Fruit fly (Drosophila melanogaster) whole organism, embryonic: Measurements from ENCODE around the gene Slu7.

Experiments
- B-H1 ChIP-seq: fragments of 200-800 bp; sonication (Bioruptor generic); IDR thresholded peaks from 3 replicates; pipeline ENCODE4 v1.3.6; 2022; ENCODE audit warnings: missing biosample characterization, missing genetic modification characterization
- Bteb2 ChIP-seq: fragments of 200-800 bp; sonication (Bioruptor generic); optimal IDR thresholded peaks from 2 replicates; lab custom pipeline; 2016; ENCODE audit warnings: missing biosample characterization, missing genetic modification characterization
- C15 ChIP-seq: fragments of 200-800 bp; sonication (Bioruptor generic); IDR thresholded peaks from 3 replicates; pipeline ENCODE4 v1.3.6; 2022; ENCODE audit warnings: missing biosample characterization, missing genetic modification characterization
- CG10366 ChIP-seq: fragments of 200-800 bp; sonication (Bioruptor generic); IDR thresholded peaks from 2 replicates; pipeline ENCODE4 v1.3.6; 2022; ENCODE audit warnings: missing biosample characterization, missing genetic modification characterization
- CG10543 ChIP-seq: fragments of 200-800 bp; sonication (Bioruptor generic); optimal IDR thresholded peaks from 3 replicates; lab custom pipeline; 2017; ENCODE audit warnings: missing biosample characterization, mild to moderate bottlenecking, missing genetic modification characterization, moderate library complexity
- CG10565 ChIP-seq: fragments of 200-800 bp; sonication (Bioruptor generic); optimal IDR thresholded peaks from 3 replicates; lab custom pipeline; 2016; ENCODE audit warnings: missing biosample characterization, mild to moderate bottlenecking, missing genetic modification characterization
- CG13424 ChIP-seq: fragments of 200-800 bp; sonication (Bioruptor generic); optimal IDR thresholded peaks from 2 replicates; lab custom pipeline; 2019; ENCODE audit warnings: missing biosample characterization, mild to moderate bottlenecking, missing genetic modification characterization, moderate library complexity
- CG15011 ChIP-seq: fragments of 200-800 bp; sonication (Bioruptor generic); optimal IDR thresholded peaks from 3 replicates; lab custom pipeline; 2018; ENCODE audit warnings: missing biosample characterization, mild to moderate bottlenecking, missing genetic modification characterization
- CG15514 ChIP-seq: fragments of 200-800 bp; sonication (Bioruptor generic); optimal IDR thresholded peaks from 3 replicates; lab custom pipeline; 2017; ENCODE audit warnings: missing biosample characterization, missing genetic modification characterization, mild to moderate bottlenecking, moderate library complexity, missing genetic modification reagents
- CG15601 ChIP-seq: fragments of 200-800 bp; sonication (Bioruptor generic); optimal IDR thresholded peaks from 3 replicates; lab custom pipeline; 2019; ENCODE audit warnings: missing biosample characterization, mild to moderate bottlenecking, missing genetic modification characterization, moderate library complexity
- CG15696 ChIP-seq: fragments of 200-800 bp; sonication (Bioruptor generic); optimal IDR thresholded peaks from 2 replicates; lab custom pipeline; 2019; ENCODE audit warnings: missing biosample characterization, mild to moderate bottlenecking, missing genetic modification characterization, moderate library complexity
- CG17328 ChIP-seq: fragments of 200-800 bp; sonication (Bioruptor generic); IDR thresholded peaks from 2 replicates; pipeline ENCODE4 v1.3.6; 2022; ENCODE audit warnings: missing biosample characterization, missing genetic modification characterization
- CG2202 ChIP-seq: fragments of 200-800 bp; sonication (Bioruptor generic); optimal IDR thresholded peaks from 2 replicates; lab custom pipeline; 2018; ENCODE audit warnings: missing biosample characterization, mild to moderate bottlenecking, missing genetic modification characterization
- CG30431 ChIP-seq: fragments of 200-800 bp; sonication (Bioruptor generic); optimal IDR thresholded peaks from 2 replicates; lab custom pipeline; 2017; ENCODE audit warnings: missing biosample characterization, missing genetic modification characterization
- CG32532 ChIP-seq: fragments of 200-800 bp; sonication (Bioruptor generic); IDR thresholded peaks from 2 replicates; pipeline ENCODE4 v1.3.6; 2022; ENCODE audit warnings: missing biosample characterization, missing genetic modification characterization
- CG34422 ChIP-seq: fragments of 200-800 bp; sonication (Bioruptor generic); IDR thresholded peaks from 3 replicates; pipeline ENCODE4 v1.3.6; 2022; ENCODE audit warnings: missing biosample characterization, missing genetic modification characterization
- CG6272 ChIP-seq: fragments of 200-800 bp; sonication (Bioruptor generic); IDR thresholded peaks from 2 replicates; pipeline ENCODE4 v1.3.6; 2022; ENCODE audit warnings: missing biosample characterization, missing genetic modification characterization
- CG6654 ChIP-seq: fragments of 200-800 bp; sonication (Bioruptor generic); optimal IDR thresholded peaks from 2 replicates; lab custom pipeline; 2017; ENCODE audit warnings: missing biosample characterization, mild to moderate bottlenecking, missing genetic modification characterization
- CG6765 ChIP-seq: fragments of 200-800 bp; sonication (Bioruptor generic); optimal IDR thresholded peaks from 3 replicates; lab custom pipeline; 2017; ENCODE audit warnings: missing biosample characterization, mild to moderate bottlenecking, missing genetic modification characterization
- CG7928 ChIP-seq: fragments of 200-800 bp; sonication (Bioruptor generic); optimal IDR thresholded peaks from 2 replicates; lab custom pipeline; 2017; ENCODE audit warnings: missing biosample characterization, mild to moderate bottlenecking, missing genetic modification characterization
- CG7987 ChIP-seq: fragments of 200-800 bp; sonication (Bioruptor generic); optimal IDR thresholded peaks from 2 replicates; lab custom pipeline; 2018; ENCODE audit warnings: missing biosample characterization, mild to moderate bottlenecking, missing genetic modification characterization, moderate library complexity
- CG9215 ChIP-seq: fragments of 200-800 bp; sonication (Bioruptor generic); IDR thresholded peaks from 2 replicates; pipeline ENCODE4 v1.3.6; 2022; ENCODE audit warnings: missing biosample characterization, missing genetic modification characterization
- CG9817 ChIP-seq: fragments of 200-800 bp; sonication (Bioruptor generic); optimal IDR thresholded peaks from 2 replicates; lab custom pipeline; 2018; ENCODE audit warnings: missing biosample characterization, mild to moderate bottlenecking, missing genetic modification characterization, moderate library complexity
- D19B ChIP-seq: fragments of 200-800 bp; sonication (Bioruptor generic); optimal IDR thresholded peaks from 2 replicates; lab custom pipeline; 2017; ENCODE audit warnings: missing biosample characterization, mild to moderate bottlenecking, missing genetic modification characterization
- Gsc ChIP-seq: fragments of 200-800 bp; sonication (Bioruptor generic); IDR thresholded peaks from 2 replicates; pipeline ENCODE4 v1.3.6; 2022; ENCODE audit warnings: missing biosample characterization, missing genetic modification characterization
- H15 ChIP-seq: fragments of 200-800 bp; sonication (Bioruptor generic); IDR thresholded peaks from 3 replicates; pipeline ENCODE4 v1.3.6; 2022; ENCODE audit warnings: missing biosample characterization, missing genetic modification characterization
- Optix ChIP-seq: fragments of 200-800 bp; sonication (Bioruptor generic); IDR thresholded peaks from 3 replicates; pipeline ENCODE4 v1.3.6; 2022; ENCODE audit warnings: missing biosample characterization, missing genetic modification characterization
- PHDP ChIP-seq: fragments of 200-800 bp; sonication (Bioruptor generic); optimal IDR thresholded peaks from 3 replicates; lab custom pipeline; 2018; ENCODE audit warnings: missing biosample characterization, mild to moderate bottlenecking, missing genetic modification characterization, moderate library complexity
- Scr ChIP-seq: fragments of 200-800 bp; sonication (Bioruptor generic); IDR thresholded peaks from 2 replicates; pipeline ENCODE4 v1.3.6; 2022; ENCODE audit warnings: missing biosample characterization, missing genetic modification characterization; ENCODE audit not compliant: partially characterized antibody
- Trl ChIP-seq, 3 experiments: fragments of >200 bp in 2 of 3; fragments of 200-800 bp in 1 of 3; sonication (Bioruptor generic) in 1 of 3; optimal IDR thresholded peaks; 2 replicates in 1 of 3; 3 replicates in 2 of 3; lab custom pipeline; 2016 to 2017; ENCODE audit warnings: missing biosample characterization in 1 of 3, missing genetic modification characterization in 1 of 3
- bbx ChIP-seq: fragments of 200-800 bp; sonication (Bioruptor generic); IDR thresholded peaks from 2 replicates; pipeline ENCODE4 v1.3.6; 2022; ENCODE audit warnings: missing biosample characterization, missing genetic modification characterization; ENCODE audit not compliant: partially characterized antibody
- bcd ChIP-seq: fragments of 200-800 bp; sonication (Bioruptor generic); optimal IDR thresholded peaks from 2 replicates; lab custom pipeline; 2017; ENCODE audit warnings: missing biosample characterization, mild to moderate bottlenecking, missing genetic modification characterization
- crol ChIP-seq: fragments of 200-800 bp; sonication (Bioruptor generic); IDR thresholded peaks from 2 replicates; pipeline ENCODE4 v1.3.6; 2022; ENCODE audit warnings: missing biosample characterization, missing genetic modification characterization
- dmrt99B ChIP-seq: fragments of 200-800 bp; sonication (Bioruptor generic); optimal IDR thresholded peaks from 2 replicates; lab custom pipeline; 2018; ENCODE audit warnings: missing biosample characterization, mild to moderate bottlenecking, missing genetic modification characterization, moderate library complexity
- fd3F ChIP-seq: fragments of 200-800 bp; sonication (Bioruptor generic); optimal IDR thresholded peaks from 2 replicates; lab custom pipeline; 2018; ENCODE audit warnings: missing biosample characterization, mild to moderate bottlenecking, missing genetic modification characterization, moderate library complexity
- gsb ChIP-seq: fragments of 200-800 bp; sonication (Bioruptor generic); IDR thresholded peaks from 2 replicates; pipeline ENCODE4 v1.3.6; 2022; ENCODE audit warnings: missing biosample characterization, missing genetic modification characterization
- hkb ChIP-seq, 2 experiments: fragments of 200-800 bp in 1 of 2; fragments of >200 bp in 1 of 2; sonication (Bioruptor generic) in 1 of 2; IDR thresholded peaks in 1 of 2; optimal IDR thresholded peaks in 1 of 2; 2 replicates each; pipeline versions ENCODE4 v1.3.6 to Lab custom; 2017 to 2022; ENCODE audit warnings: missing biosample characterization in 1 of 2, missing genetic modification characterization in 1 of 2
- jing ChIP-seq: fragments of 200-800 bp; sonication (Bioruptor generic); optimal IDR thresholded peaks from 2 replicates; lab custom pipeline; 2018; ENCODE audit warnings: missing biosample characterization, mild to moderate bottlenecking, missing genetic modification characterization
- klu ChIP-seq: fragments of 200-800 bp; sonication (Bioruptor generic); IDR thresholded peaks from 2 replicates; pipeline ENCODE4 v1.3.6; 2022; ENCODE audit warnings: missing biosample characterization, missing genetic modification characterization
- nmo ChIP-seq: fragments of 200-800 bp; sonication (Bioruptor generic); optimal IDR thresholded peaks from 2 replicates; lab custom pipeline; 2018; ENCODE audit warnings: missing biosample characterization, mild to moderate bottlenecking, missing genetic modification characterization, moderate library complexity
- ranshi ChIP-seq: fragments of 200-800 bp; sonication (Bioruptor generic); IDR thresholded peaks from 2 replicates; pipeline ENCODE4 v1.3.6; 2022; ENCODE audit warnings: missing biosample characterization, missing genetic modification characterization
- sc ChIP-seq, 3 experiments: fragments of >200 bp in 2 of 3; fragments of 200-800 bp in 1 of 3; sonication (Bioruptor generic) in 1 of 3; optimal IDR thresholded peaks; 2 replicates in 2 of 3; 3 replicates in 1 of 3; lab custom pipeline; 2017; ENCODE audit warnings: mild to moderate bottlenecking in 1 of 3, missing biosample characterization in 1 of 3, missing genetic modification characterization in 1 of 3, missing genetic modification reagents in 1 of 3
- sens-2 ChIP-seq: fragments of 200-800 bp; sonication (Bioruptor generic); IDR thresholded peaks from 2 replicates; pipeline ENCODE4 v1.3.6; 2022; ENCODE audit warnings: missing biosample characterization, missing genetic modification characterization
- stwl ChIP-seq: fragments of 200-800 bp; sonication (Bioruptor generic); optimal IDR thresholded peaks from 3 replicates; lab custom pipeline; 2018; ENCODE audit warnings: missing biosample characterization, mild to moderate bottlenecking, missing genetic modification characterization, moderate library complexity
- tio ChIP-seq: fragments of 200-800 bp; sonication (Bioruptor generic); optimal IDR thresholded peaks from 2 replicates; lab custom pipeline; 2017; ENCODE audit warnings: missing biosample characterization, missing genetic modification characterization, inconsistent platforms
- tll ChIP-seq, 2 experiments: fragments of 200-800 bp in 1 of 2; fragments of >200 bp in 1 of 2; sonication (Bioruptor generic) in 1 of 2; optimal IDR thresholded peaks; 2 replicates each; lab custom pipeline; 2017 to 2019; ENCODE audit warnings: missing biosample characterization in 2 of 2, missing genetic modification characterization in 2 of 2, mild to moderate bottlenecking in 1 of 2, moderate library complexity in 1 of 2
- trh ChIP-seq: fragments of 200-800 bp; sonication (Bioruptor generic); optimal IDR thresholded peaks from 2 replicates; lab custom pipeline; 2016; ENCODE audit warnings: missing biosample characterization, missing genetic modification characterization
- twi ChIP-seq: fragments of 200-800 bp; optimal IDR thresholded peaks from 2 replicates; lab custom pipeline; 2019; ENCODE audit warnings: missing biosample characterization, mild to moderate bottlenecking, missing genetic modification characterization, moderate library complexity
- unc-4 ChIP-seq: fragments of 200-800 bp; sonication (Bioruptor generic); IDR thresholded peaks from 2 replicates; pipeline ENCODE4 v1.3.6; 2022; ENCODE audit warnings: missing biosample characterization, missing genetic modification characterization; ENCODE audit not compliant: partially characterized antibody
- yki ChIP-seq: fragments of >200 bp; optimal IDR thresholded peaks from 3 replicates; lab custom pipeline; 2018

Gene Slu7

dm6 chr3R:29077572-29077971 is 38.7 kb upstream of the Slu7 start:
- no peak for TF ChIP-seq CG6654 (GFP tag; lab: Kevin White, UChicago)
- TF ChIP-seq stwl (tag; lab: Kevin White, UChicago): no peak
- no peak for TF ChIP-seq bbx (GFP tag; lab: Robert Waterston, UW)
- TF ChIP-seq tll (GFP tag; optimal IDR thresholded peaks at IDR 0.05; lab: Kevin White, UChicago): no peak
- no peak for TF ChIP-seq Trl (optimal IDR thresholded peaks at IDR 0.05; lab: Kevin White, UChicago)
- TF ChIP-seq Trl (GFP tag; optimal IDR thresholded peaks at IDR 0.05; lab: Kevin White, UChicago): no peak
- TF ChIP-seq D19B (GFP tag; lab: Kevin White, UChicago): no peak
- TF ChIP-seq CG9215 (GFP tag; lab: Robert Waterston, UW): no peak
- no peak for TF ChIP-seq Gsc (GFP tag; lab: Robert Waterston, UW)
- TF ChIP-seq ranshi (GFP tag; lab: Robert Waterston, UW): no peak
- no peak for TF ChIP-seq fd3F (GFP tag; lab: Kevin White, UChicago)
- no peak for TF ChIP-seq twi (tag; lab: Kevin White, UChicago)
- TF ChIP-seq CG7987 (GFP tag; lab: Kevin White, UChicago): no peak
- TF ChIP-seq tio (GFP tag; lab: Kevin White, UChicago): no peak
- no peak for TF ChIP-seq Optix (GFP tag; lab: Robert Waterston, UW)
- TF ChIP-seq H15 (GFP tag; lab: Robert Waterston, UW): no peak
- no peak for TF ChIP-seq unc-4 (GFP tag; lab: Robert Waterston, UW)
- TF ChIP-seq CG15601: no peak
- no peak for TF ChIP-seq CG34422
- no peak for TF ChIP-seq B-H1 (GFP tag; lab: Robert Waterston, UW)
- no peak for TF ChIP-seq Scr (GFP tag; lab: Robert Waterston, UW)
- TF ChIP-seq dmrt99B (tag; lab: Kevin White, UChicago): no peak
- TF ChIP-seq CG30431 (GFP tag; lab: Kevin White, UChicago): no peak
- TF ChIP-seq gsb (GFP tag; lab: Robert Waterston, UW): no peak
- no peak for TF ChIP-seq CG10366 (GFP tag; lab: Robert Waterston, UW)
- TF ChIP-seq CG17328 (GFP tag; lab: Robert Waterston, UW): no peak
- TF ChIP-seq CG10543 (GFP tag; lab: Kevin White, UChicago): no peak
- TF ChIP-seq crol: 0 out of 2 replicates have a peak, but pooled peaks have one; percentile 28
- TF ChIP-seq CG15696 (tag; lab: Kevin White, UChicago): no peak
- TF ChIP-seq nmo (GFP tag; lab: Kevin White, UChicago): no peak
- no peak for TF ChIP-seq hkb (optimal IDR thresholded peaks at IDR 0.05; lab: Kevin White, UChicago)
- peak; percentile 46; the same call in 1 of the 2 replicates for TF ChIP-seq hkb (GFP tag; IDR thresholded peaks at IDR 0.05; lab: Robert Waterston, UW)
- TF ChIP-seq jing (GFP tag; lab: Kevin White, UChicago): no peak
- no peak for TF ChIP-seq PHDP
- no peak for TF ChIP-seq CG32532
- TF ChIP-seq CG2202 (tag; lab: Kevin White, UChicago): no peak
- TF ChIP-seq Bteb2 (GFP tag; lab: Kevin White, UChicago): no peak
- no peak for TF ChIP-seq sc (optimal IDR thresholded peaks at IDR 0.05; lab: Kevin White, UChicago)
- no peak for TF ChIP-seq sc (GFP tag; optimal IDR thresholded peaks at IDR 0.05; lab: Kevin White, UChicago)
- TF ChIP-seq trh (GFP tag; lab: Kevin White, UChicago): no peak
- TF ChIP-seq klu (GFP tag; lab: Robert Waterston, UW): no peak
- TF ChIP-seq CG9817: no peak
- TF ChIP-seq CG7928 (GFP tag; lab: Kevin White, UChicago): no peak
- no peak for TF ChIP-seq yki (lab: Kevin White, UChicago)
- no peak for TF ChIP-seq CG15011 (GFP tag; lab: Kevin White, UChicago)
- TF ChIP-seq bcd (GFP tag; lab: Kevin White, UChicago): no peak
- no peak for TF ChIP-seq CG15514 (GFP tag; lab: Kevin White, UChicago)
- TF ChIP-seq C15 (GFP tag; lab: Robert Waterston, UW): no peak
- no peak for TF ChIP-seq CG6272 (GFP tag; lab: Robert Waterston, UW)
- no peak for TF ChIP-seq sens-2
- no peak for TF ChIP-seq CG10565
- no peak for TF ChIP-seq CG13424
- peak; percentile 7 for TF ChIP-seq CG6765 (GFP tag; lab: Kevin White, UChicago)
